Worm (Caenorhabditis elegans): ENCODE measurements around the gene T02D1.4.

ce11 chrIV:17406119-17406518 is 6.6 kb downstream of the T02D1.4 start:
- TF ChIP-seq T26A5.8 (tag; optimal IDR thresholded peaks at IDR 0.05): no peak
- no peak for TF ChIP-seq snpc-4 (GFP tag; optimal IDR thresholded peaks at IDR 0.05)
- TF ChIP-seq snpc-4 (tag; optimal IDR thresholded peaks at IDR 0.05): no peak
- TF ChIP-seq snpc-1.3 (tag; optimal IDR thresholded peaks at IDR 0.05; ENCODE audit: insufficient read depth): no peak
- no peak for TF ChIP-seq K12H6.12 (tag; optimal IDR thresholded peaks at IDR 0.05)
